Worm (Caenorhabditis elegans) whole organism, young adult: ENCODE results near the gene dlst-1.

Source experiments
- F52B5.7 ChIP-seq: sonication (generic microtip); optimal IDR thresholded peaks from 2 replicates; lab custom pipeline; 2016; ENCODE audit warnings: mild to moderate bottlenecking, missing genetic modification characterization, missing compliant biosample characterization
- Y79H2A.3 ChIP-seq: fragments of 200-800 bp; sonication (Bioruptor generic); conservative IDR thresholded peaks from 2 replicates; pipeline ENCODE4 v1.3.6; 2022; ENCODE audit warnings: missing genetic modification reagents, missing genetic modification characterization, missing compliant biosample characterization
- ama-1 ChIP-seq, 3 experiments: fragments of 150-350 bp in 1 of 3; sonication (generic microtip) in 2 of 3; optimal IDR thresholded peaks; 2 replicates each; lab custom pipeline; 2014 to 2018; ENCODE audit warnings: missing biosample characterization in 2 of 3, missing genetic modification characterization in 2 of 3, missing genetic modification reagents in 2 of 3
- attf-3 ChIP-seq: fragments of 200-800 bp; sonication (Bioruptor generic); conservative IDR thresholded peaks from 2 replicates; pipeline ENCODE4 v1.3.6; 2022; ENCODE audit warnings: missing genetic modification reagents, missing genetic modification characterization, missing compliant biosample characterization
- ceh-100 ChIP-seq: fragments of 200-800 bp; sonication (Bioruptor generic); IDR thresholded peaks from 2 replicates; pipeline ENCODE4 v1.3.6; 2022; ENCODE audit warnings: missing genetic modification reagents, missing genetic modification characterization, missing compliant biosample characterization
- fkh-3 ChIP-seq: sonication (generic microtip); optimal IDR thresholded peaks from 2 replicates; lab custom pipeline; 2016; ENCODE audit warnings: mild to moderate bottlenecking, missing genetic modification characterization, missing compliant biosample characterization
- mel-28 ChIP-seq: sonication (generic microtip); optimal IDR thresholded peaks from 2 replicates; lab custom pipeline; 2016; ENCODE audit warnings: borderline replicate concordance, mild to moderate bottlenecking, missing genetic modification characterization, missing compliant biosample characterization
- nfya-1 ChIP-seq: sonication (generic microtip); optimal IDR thresholded peaks from 2 replicates; lab custom pipeline; 2017; ENCODE audit warnings: antibody characterized with exemption, missing compliant biosample characterization, missing genetic modification characterization, borderline replicate concordance; ENCODE audit not compliant: insufficient read depth
- tbp1 ChIP-seq: fragments of 200-800 bp; sonication (Bioruptor generic); optimal IDR thresholded peaks from 2 replicates; lab custom pipeline; 2018; ENCODE audit warnings: mild to moderate bottlenecking, missing genetic modification characterization, missing compliant biosample characterization
- zfh-2 ChIP-seq: fragments of 200-800 bp; sonication (Bioruptor generic); conservative IDR thresholded peaks from 2 replicates; pipeline ENCODE4 v1.3.6; 2022; ENCODE audit warnings: missing genetic modification reagents, missing genetic modification characterization, missing compliant biosample characterization

ce11 chrV:6676158-6676849 is 32.6 kb downstream of the dlst-1 start, which contains the start of gene cest-34:
- no peak for TF ChIP-seq Y79H2A.3 (GFP tag; lab: Robert Waterston, UW)
- no peak for TF ChIP-seq ama-1 (optimal IDR thresholded peaks at IDR 0.05; lab: Kevin White, UChicago)
- TF ChIP-seq ama-1 (GFP tag; optimal IDR thresholded peaks at IDR 0.05; lab: Kevin White, UChicago): no peak
- no peak for TF ChIP-seq ceh-100 (GFP tag; lab: Robert Waterston, UW)
- no peak for TF ChIP-seq nfya-1 (tag; lab: Kevin White, UChicago)
- TF ChIP-seq attf-3 (GFP tag; lab: Robert Waterston, UW): no peak
- TF ChIP-seq fkh-3: no peak
- TF ChIP-seq mel-28 (tag; lab: Kevin White, UChicago): no peak
- TF ChIP-seq tbp1 (GFP tag; lab: Kevin White, UChicago): no peak
- TF ChIP-seq zfh-2 (GFP tag; lab: Robert Waterston, UW): no peak
- no peak for TF ChIP-seq F52B5.7
